Worm (Caenorhabditis elegans) whole organism, L2 larva: Measurements from ENCODE around the gene T27C5.12.
A peak's percentile ranks its signal among the peaks of the same experiment; 100 is the strongest.
"Not testable (repeated sequence)": the region's sequence is repeated elsewhere in the genome, so short reads cannot be mapped to it uniquely, and the experiment has no call there.

Experiments
- C34F6.9 ChIP-seq: fragments of 150-350 bp; optimal IDR thresholded peaks from 2 replicates; lab custom pipeline; 2014; ENCODE audit warnings: missing biosample characterization, missing genetic modification characterization
- F13H6.1 ChIP-seq: sonication (generic microtip); optimal IDR thresholded peaks from 2 replicates; lab custom pipeline; 2016; ENCODE audit warnings: missing genetic modification characterization, missing compliant biosample characterization
- R02D3.7 ChIP-seq: fragments of 150-350 bp; optimal IDR thresholded peaks from 2 replicates; lab custom pipeline; 2014; ENCODE audit warnings: missing biosample characterization, missing genetic modification characterization
- Y55F3AM.14 ChIP-seq: fragments of 200-800 bp; sonication (Bioruptor generic); optimal IDR thresholded peaks from 2 replicates; lab custom pipeline; 2018; ENCODE audit warnings: mild to moderate bottlenecking, missing genetic modification characterization, missing compliant biosample characterization
- aly-2 ChIP-seq: fragments of 150-350 bp; optimal IDR thresholded peaks from 2 replicates; lab custom pipeline; 2014; ENCODE audit warnings: missing biosample characterization, missing genetic modification characterization
- ama-1 ChIP-seq: fragments of 150-350 bp; optimal IDR thresholded peaks from 2 replicates; lab custom pipeline; 2018; ENCODE audit warnings: inconsistent platforms
- blmp-1 ChIP-seq: sonication (generic microtip); optimal IDR thresholded peaks from 2 replicates; lab custom pipeline; 2017; ENCODE audit warnings: missing genetic modification characterization, mild to moderate bottlenecking, missing compliant biosample characterization, antibody characterized with exemption, moderate library complexity; ENCODE audit not compliant: insufficient read depth
- ceh-16 ChIP-seq: fragments of 150-350 bp; optimal IDR thresholded peaks from 2 replicates; lab custom pipeline; 2014; ENCODE audit warnings: missing biosample characterization, missing genetic modification characterization
- ceh-82 ChIP-seq: fragments of 150-350 bp; optimal IDR thresholded peaks from 2 replicates; lab custom pipeline; 2014; ENCODE audit warnings: missing biosample characterization, missing genetic modification characterization
- crh-2 ChIP-seq: sonication (generic microtip); optimal IDR thresholded peaks from 2 replicates; lab custom pipeline; 2017; ENCODE audit warnings: missing biosample characterization, missing genetic modification characterization
- egl-27 ChIP-seq: sonication (generic microtip); optimal IDR thresholded peaks from 3 replicates; lab custom pipeline; 2017; ENCODE audit warnings: missing biosample characterization, missing genetic modification reagents, missing genetic modification characterization
- elt-1 ChIP-seq: fragments of 150-350 bp; optimal IDR thresholded peaks from 2 replicates; lab custom pipeline; 2014; ENCODE audit warnings: missing biosample characterization, missing genetic modification characterization
- fos-1 ChIP-seq: fragments of 150-350 bp; optimal IDR thresholded peaks from 2 replicates; lab custom pipeline; 2014; ENCODE audit warnings: missing biosample characterization, missing genetic modification characterization
- gmeb-1 ChIP-seq: fragments of 150-350 bp; optimal IDR thresholded peaks from 2 replicates; lab custom pipeline; 2014; ENCODE audit warnings: missing biosample characterization, missing genetic modification characterization
- lin-13 ChIP-seq: fragments of 150-350 bp; optimal IDR thresholded peaks from 2 replicates; lab custom pipeline; 2014; ENCODE audit warnings: missing biosample characterization, missing genetic modification reagents, missing genetic modification characterization
- lin-39 ChIP-seq: fragments of 150-350 bp; optimal IDR thresholded peaks from 2 replicates; lab custom pipeline; 2014; ENCODE audit warnings: missing biosample characterization, missing genetic modification reagents, missing genetic modification characterization
- lsy-2 ChIP-seq, 2 experiments: fragments of 150-350 bp in 1 of 2; sonication (generic microtip) in 1 of 2; optimal IDR thresholded peaks; 2 replicates each; lab custom pipeline; 2014 to 2017; ENCODE audit warnings: missing biosample characterization in 2 of 2, missing genetic modification characterization in 2 of 2
- mab-5 ChIP-seq: fragments of 150-350 bp; optimal IDR thresholded peaks from 2 replicates; lab custom pipeline; 2014; ENCODE audit warnings: missing biosample characterization, missing genetic modification characterization
- mbf-1 ChIP-seq: sonication (generic microtip); optimal IDR thresholded peaks from 2 replicates; lab custom pipeline; 2017; ENCODE audit warnings: missing biosample characterization, missing genetic modification characterization
- nhr-10 ChIP-seq: sonication (generic microtip); optimal IDR thresholded peaks from 2 replicates; lab custom pipeline; 2017; ENCODE audit warnings: missing biosample characterization, missing genetic modification characterization
- nhr-11 ChIP-seq: fragments of 150-350 bp; optimal IDR thresholded peaks from 2 replicates; lab custom pipeline; 2014; ENCODE audit warnings: missing biosample characterization, missing genetic modification characterization
- nhr-12 ChIP-seq: fragments of 150-350 bp; optimal IDR thresholded peaks from 2 replicates; lab custom pipeline; 2014; ENCODE audit warnings: missing biosample characterization, missing genetic modification characterization
- nhr-237 ChIP-seq: fragments of 150-350 bp; optimal IDR thresholded peaks from 2 replicates; lab custom pipeline; 2014; ENCODE audit warnings: missing biosample characterization, missing genetic modification characterization
- skn-1 ChIP-seq: sonication (generic microtip); optimal IDR thresholded peaks from 2 replicates; lab custom pipeline; 2017; ENCODE audit warnings: missing biosample characterization, missing genetic modification characterization
- unc-39 ChIP-seq: fragments of 150-350 bp; optimal IDR thresholded peaks from 2 replicates; lab custom pipeline; 2014; ENCODE audit warnings: missing biosample characterization, missing genetic modification characterization
- unc-55 ChIP-seq: fragments of 150-350 bp; sonication (generic microtip); optimal IDR thresholded peaks from 3 replicates; lab custom pipeline; 2014; ENCODE audit warnings: missing biosample characterization, missing genetic modification reagents, missing genetic modification characterization
- zag-1 ChIP-seq: fragments of 150-350 bp; optimal IDR thresholded peaks from 2 replicates; lab custom pipeline; 2014; ENCODE audit warnings: missing biosample characterization, missing genetic modification characterization
- ztf-4 ChIP-seq: fragments of 150-350 bp; optimal IDR thresholded peaks from 2 replicates; lab custom pipeline; 2014; ENCODE audit warnings: missing biosample characterization, missing genetic modification characterization

Gene T27C5.12

DNA sequence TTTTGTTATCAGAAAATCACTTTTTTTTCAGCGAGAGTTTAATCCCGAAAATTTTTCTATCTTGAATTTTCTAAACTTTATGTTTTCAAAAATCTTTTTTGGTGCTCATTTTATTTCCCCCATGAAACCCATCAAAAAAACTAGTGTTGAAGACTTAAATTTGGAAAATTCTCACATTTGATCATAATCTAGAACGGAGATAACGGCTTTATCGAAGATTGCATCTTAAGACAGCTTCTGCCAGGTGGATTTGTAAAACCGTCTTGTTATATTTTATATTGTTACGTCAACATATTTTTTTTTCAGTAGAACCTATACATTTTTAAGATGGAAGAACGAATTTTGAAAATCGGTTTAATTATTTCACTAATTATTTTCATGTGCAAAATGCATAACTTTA lies at the start of gene T27C5.12:
TSS of gene T27C5.12 (plus strand) at position 301 of the 400 bp plus-strand sequence.
- TF ChIP-seq mbf-1 (tag; lab: Kevin White, UChicago) (no peak), ceh-82 (no peak), nhr-10 (tag; lab: Kevin White, UChicago) (no peak), ama-1 (lab: Kevin White, UChicago) (no peak), C34F6.9 (tag; lab: Kevin White, UChicago) (no peak), nhr-12 (tag; lab: Kevin White, UChicago) (no peak), unc-55 (no peak), mab-5 (tag; lab: Kevin White, UChicago) (no peak), lin-39 (tag; lab: Kevin White, UChicago) (no peak), R02D3.7 (tag; lab: Kevin White, UChicago) (no peak)
- TF ChIP-seq, all 48 proteins: peak for 0

DNA sequence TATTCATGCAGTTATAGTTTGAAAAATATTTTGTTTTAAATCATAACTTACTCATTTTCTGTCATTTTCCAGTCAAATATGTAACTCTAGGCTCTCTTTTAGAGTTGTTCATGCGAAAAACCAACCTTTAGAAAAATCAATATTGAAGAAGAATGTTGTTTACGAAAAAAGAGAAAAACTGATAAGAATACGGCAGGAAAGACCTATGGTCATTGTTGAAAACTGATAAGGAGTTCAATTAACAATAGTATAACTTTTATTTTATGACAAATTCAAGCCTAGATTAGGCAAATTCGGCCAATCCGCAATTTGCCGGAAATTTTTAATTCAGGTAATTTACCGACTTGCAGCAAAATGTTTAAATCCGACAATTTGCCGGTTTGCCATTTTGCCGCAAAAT lies 38.4 kb upstream of the T27C5.12 start, which contains the start of gene Y20C6A.1:
TSS of gene Y20C6A.1 (minus strand) at position 107 of the 400 bp plus-strand sequence.
- no peak for TF ChIP-seq F13H6.1 (tag; lab: Kevin White, UChicago)
- peak; percentile 50 for TF ChIP-seq fos-1

DNA sequence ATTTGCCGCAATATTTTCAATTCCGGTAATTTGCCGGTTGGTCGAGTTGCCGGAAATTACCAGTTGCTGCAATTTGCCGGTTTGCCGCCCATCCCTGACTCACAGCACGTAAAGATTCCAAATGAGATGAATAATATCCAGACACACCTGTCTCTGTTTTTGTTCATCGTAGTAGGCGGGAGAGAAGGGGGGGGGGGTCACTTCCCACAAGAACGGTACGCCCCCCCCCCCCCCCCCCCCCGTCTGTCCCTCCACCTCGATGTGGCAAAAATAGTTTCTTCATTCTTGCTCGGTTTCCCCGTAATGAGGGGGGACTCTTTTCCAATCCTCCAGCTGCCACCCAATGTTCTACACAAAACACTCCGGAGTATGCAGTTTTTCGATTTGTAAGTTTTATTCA lies 37.9 kb upstream of the T27C5.12 start, which contains the start of gene fbxb-7:
TSS of gene fbxb-7 (plus strand) at position 267 of the 400 bp plus-strand sequence.
- no peak for TF ChIP-seq zag-1 (tag; lab: Kevin White, UChicago)
- no peak for TF ChIP-seq nhr-10 (tag; lab: Kevin White, UChicago)
- no peak for TF ChIP-seq elt-1 (tag; lab: Kevin White, UChicago)
- no peak for TF ChIP-seq ztf-4 (tag; lab: Kevin White, UChicago)
- TF ChIP-seq skn-1 (tag; lab: Kevin White, UChicago): no peak
- no peak for TF ChIP-seq ama-1 (lab: Kevin White, UChicago)

DNA sequence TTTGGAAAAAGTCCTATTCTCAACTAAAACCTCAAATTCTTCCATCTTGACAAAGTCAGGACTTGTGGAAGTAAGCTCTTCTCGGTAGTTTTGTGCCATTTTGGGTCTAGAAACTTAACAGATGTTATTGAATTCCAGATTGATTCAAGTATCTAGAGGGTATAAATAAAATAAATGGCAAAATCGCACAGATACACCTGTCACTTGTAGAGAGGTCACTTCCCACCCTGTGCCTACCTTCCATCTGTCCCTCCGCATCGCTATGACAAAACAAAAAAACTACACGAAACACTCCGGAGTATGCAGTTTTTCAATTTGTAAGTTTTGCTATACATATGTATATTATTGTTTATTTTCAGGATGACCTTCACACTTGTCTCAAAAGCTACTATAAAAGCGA lies 35.1 kb upstream of the T27C5.12 start, which contains the start of gene Y20C6A.4:
TSS of gene Y20C6A.4 (plus strand) at position 301 of the 400 bp plus-strand sequence.
- TF ChIP-seq unc-39 (tag; lab: Kevin White, UChicago): no peak
- no peak for TF ChIP-seq zag-1 (tag; lab: Kevin White, UChicago)
- no peak for TF ChIP-seq nhr-11 (tag; lab: Kevin White, UChicago)

DNA sequence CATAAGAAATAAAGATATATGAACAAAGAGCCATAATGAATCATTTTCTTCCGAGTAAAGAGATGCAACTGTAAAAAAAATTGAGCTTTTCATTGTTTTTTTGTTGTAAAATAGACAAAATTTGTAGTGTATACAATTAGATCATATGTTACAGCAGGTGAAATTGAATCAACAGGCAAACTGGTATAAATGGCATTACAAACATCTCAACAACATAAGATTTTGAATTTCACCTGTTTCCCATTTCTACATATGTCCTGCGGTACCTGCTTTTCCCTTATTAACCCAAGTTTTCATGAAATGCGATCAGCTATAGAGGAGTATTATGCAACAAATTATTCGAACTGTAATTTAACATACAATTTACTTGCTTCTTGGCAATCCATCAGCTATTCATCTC lies 19.7 kb upstream of the T27C5.12 start, which contains the start of gene srh-120:
TSS of gene srh-120 (plus strand) at position 301 of the 400 bp plus-strand sequence.
- TF ChIP-seq Y55F3AM.14 (GFP tag; lab: Kevin White, UChicago) (no peak), nhr-11 (tag; lab: Kevin White, UChicago) (no peak), crh-2 (tag; lab: Kevin White, UChicago) (no peak), lin-13 (GFP tag; lab: Kevin White, UChicago) (no peak), zag-1 (tag; lab: Kevin White, UChicago) (no peak), ceh-16 (tag; lab: Kevin White, UChicago) (no peak), nhr-237 (tag; lab: Kevin White, UChicago) (no peak), skn-1 (tag; lab: Kevin White, UChicago) (no peak), ceh-82 (no peak), unc-55 (no peak), lsy-2 (tag; optimal IDR thresholded peaks at IDR 0.05; lab: Kevin White, UChicago) (no peak), R02D3.7 (tag; lab: Kevin White, UChicago) (no peak), nhr-12 (tag; lab: Kevin White, UChicago) (no peak), blmp-1 (tag; lab: Kevin White, UChicago) (no peak), lin-39 (tag; lab: Kevin White, UChicago) (no peak), aly-2 (tag; lab: Kevin White, UChicago) (no peak)

DNA sequence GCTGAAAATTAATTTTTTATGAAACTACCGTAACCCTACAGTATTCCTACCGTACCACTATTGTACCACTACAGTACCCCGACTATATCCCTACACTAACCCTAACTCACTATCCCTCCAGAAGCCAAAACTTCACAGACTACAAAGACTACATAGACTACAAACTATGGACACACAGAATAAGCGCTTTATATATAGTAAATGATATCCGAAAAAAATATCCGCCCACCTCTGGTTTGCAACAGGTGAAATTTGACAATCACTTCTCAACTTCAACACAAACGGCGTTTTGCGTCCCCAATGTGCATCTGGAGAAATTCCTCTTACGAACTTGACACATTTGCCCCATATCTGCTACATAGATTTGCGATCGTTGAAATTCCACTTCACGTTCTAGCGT lies 5.1 kb upstream of the T27C5.12 start, which contains the start of gene srh-132:
TSS of gene srh-132 (plus strand) at position 301 of the 400 bp plus-strand sequence.
- TF ChIP-seq unc-55; crh-2 (tag; lab: Kevin White, UChicago); gmeb-1 (tag; lab: Kevin White, UChicago): not testable (repeated sequence)

DNA sequence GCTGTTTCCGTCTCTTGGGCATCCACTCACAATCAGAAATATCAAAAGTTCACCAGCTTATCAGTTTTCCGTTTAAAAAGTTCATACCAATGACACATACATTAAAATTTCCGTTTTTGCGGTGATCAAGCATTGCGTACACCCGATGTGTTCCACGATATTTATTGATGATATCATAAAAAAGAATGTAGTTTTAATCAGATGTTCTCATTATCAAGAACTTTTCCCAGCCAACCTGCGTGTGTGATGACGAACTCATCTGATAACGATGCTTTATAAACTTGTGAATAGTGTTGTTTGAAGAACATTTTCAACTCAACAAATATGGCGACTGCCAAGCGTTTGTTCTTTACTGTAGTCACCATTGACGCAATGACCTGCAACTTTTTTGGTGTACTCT lies 1.8 kb downstream of the T27C5.12 start, which contains the start of gene clc-21:
TSS of gene clc-21 (plus strand) at position 301 of the 400 bp plus-strand sequence.
- TF ChIP-seq fos-1 (peak; percentile 35), egl-27 (no peak)
- TF ChIP-seq, all 48 proteins: peak for 1
